Worm (Caenorhabditis elegans) whole organism, late embryonic: Measurements from ENCODE around the gene F18G5.6.
A peak's percentile ranks its signal among the peaks of the same experiment; 100 is the strongest.

Experiments
- C08G9.2 ChIP-seq: sonication (generic microtip); optimal IDR thresholded peaks from 2 replicates; lab custom pipeline; 2016; ENCODE audit warnings: mild to moderate bottlenecking, missing genetic modification characterization, moderate library complexity, missing compliant biosample characterization
- C38D4.7 ChIP-seq: fragments of 200-800 bp; sonication (Bioruptor generic); optimal IDR thresholded peaks from 2 replicates; lab custom pipeline; 2018; ENCODE audit warnings: mild to moderate bottlenecking, missing genetic modification characterization, moderate library complexity, missing compliant biosample characterization
- ceh-14 ChIP-seq: sonication (generic microtip); optimal IDR thresholded peaks from 2 replicates; lab custom pipeline; 2016; ENCODE audit warnings: missing genotype, missing genetic modification characterization, missing compliant biosample characterization
- ceh-2 ChIP-seq: sonication (generic microtip); optimal IDR thresholded peaks from 2 replicates; lab custom pipeline; 2016; ENCODE audit warnings: missing genotype, missing genetic modification characterization, missing compliant biosample characterization
- ceh-34 ChIP-seq: sonication (generic microtip); optimal IDR thresholded peaks from 2 replicates; lab custom pipeline; 2016; ENCODE audit warnings: mild to moderate bottlenecking, missing genetic modification characterization, missing compliant biosample characterization
- dmd-4 ChIP-seq: sonication (generic microtip); optimal IDR thresholded peaks from 2 replicates; lab custom pipeline; 2016; ENCODE audit warnings: borderline replicate concordance, missing genetic modification characterization, missing compliant biosample characterization
- dve-1 ChIP-seq: sonication (generic microtip); optimal IDR thresholded peaks from 2 replicates; lab custom pipeline; 2017; ENCODE audit warnings: antibody characterized with exemption, mild to moderate bottlenecking, missing genetic modification characterization, missing compliant biosample characterization
- elt-2 ChIP-seq: sonication (generic microtip); optimal IDR thresholded peaks from 2 replicates; lab custom pipeline; 2016; ENCODE audit warnings: missing genetic modification reagents, missing genetic modification characterization, missing compliant biosample characterization
- eyg-1 ChIP-seq: sonication (generic microtip); optimal IDR thresholded peaks from 2 replicates; lab custom pipeline; 2016; ENCODE audit warnings: missing genotype, missing genetic modification characterization, missing compliant biosample characterization
- fkh-10 ChIP-seq: fragments of 150-350 bp; optimal IDR thresholded peaks from 2 replicates; lab custom pipeline; 2014; ENCODE audit warnings: missing biosample characterization, missing genetic modification reagents, missing genetic modification characterization
- fkh-6 ChIP-seq: sonication (generic microtip); optimal IDR thresholded peaks from 2 replicates; lab custom pipeline; 2016; ENCODE audit warnings: missing genetic modification characterization, missing compliant biosample characterization
- hlh-13 ChIP-seq: fragments of 200-800 bp; sonication (Bioruptor generic); optimal IDR thresholded peaks from 2 replicates; lab custom pipeline; 2018; ENCODE audit warnings: mild to moderate bottlenecking, missing genetic modification characterization, missing compliant biosample characterization
- hlh-30 ChIP-seq: sonication (generic microtip); optimal IDR thresholded peaks from 2 replicates; lab custom pipeline; 2017; ENCODE audit warnings: antibody characterized with exemption, missing genetic modification characterization, missing compliant biosample characterization; ENCODE audit not compliant: insufficient read depth
- hlh-6 ChIP-seq: sonication (generic microtip); optimal IDR thresholded peaks from 2 replicates; lab custom pipeline; 2016; ENCODE audit warnings: missing genotype, missing genetic modification characterization, missing compliant biosample characterization
- lim-6 ChIP-seq: sonication (generic microtip); optimal IDR thresholded peaks from 2 replicates; lab custom pipeline; 2016; ENCODE audit warnings: missing genetic modification characterization, missing compliant biosample characterization
- mec-3 ChIP-seq: sonication (generic microtip); optimal IDR thresholded peaks from 2 replicates; lab custom pipeline; 2016; ENCODE audit warnings: borderline replicate concordance, missing genetic modification characterization, missing compliant biosample characterization
- nfya-1 ChIP-seq: sonication (generic microtip); optimal IDR thresholded peaks from 2 replicates; lab custom pipeline; 2017; ENCODE audit warnings: missing genetic modification characterization, mild to moderate bottlenecking, missing compliant biosample characterization, antibody characterized with exemption, moderate library complexity
- nhr-11 ChIP-seq: fragments of 150-350 bp; optimal IDR thresholded peaks from 2 replicates; lab custom pipeline; 2014; ENCODE audit warnings: missing biosample characterization, missing genetic modification characterization
- nhr-232 ChIP-seq: sonication (generic microtip); optimal IDR thresholded peaks from 2 replicates; lab custom pipeline; 2016; ENCODE audit warnings: missing genetic modification characterization, missing compliant biosample characterization
- npax-4 ChIP-seq: sonication (generic microtip); optimal IDR thresholded peaks from 2 replicates; lab custom pipeline; 2016; ENCODE audit warnings: missing genetic modification characterization, missing compliant biosample characterization
- pha-2 ChIP-seq: sonication (generic microtip); optimal IDR thresholded peaks from 2 replicates; lab custom pipeline; 2017; ENCODE audit warnings: mild to moderate bottlenecking, missing genetic modification characterization, missing compliant biosample characterization
- ref-2 ChIP-seq: sonication (generic microtip); optimal IDR thresholded peaks from 2 replicates; lab custom pipeline; 2016; ENCODE audit warnings: missing genetic modification characterization, missing compliant biosample characterization
- rnt-1 ChIP-seq: sonication (generic microtip); optimal IDR thresholded peaks from 2 replicates; lab custom pipeline; 2016; ENCODE audit warnings: missing genetic modification characterization, missing compliant biosample characterization
- unc-3 ChIP-seq, 2 experiments: fragments of 200-800 bp in 1 of 2; sonication (Bioruptor generic) in 1 of 2; sonication (generic microtip) in 1 of 2; conservative IDR thresholded peaks in 1 of 2; optimal IDR thresholded peaks in 1 of 2; 2 replicates each; pipeline versions ENCODE4 v1.3.6 to Lab custom; 2016 to 2022; ENCODE audit warnings: missing compliant biosample characterization in 2 of 2, missing genetic modification characterization in 2 of 2, missing genetic modification reagents in 1 of 2
- zip-5 ChIP-seq: sonication (generic microtip); optimal IDR thresholded peaks from 2 replicates; lab custom pipeline; 2016; ENCODE audit warnings: missing genetic modification characterization, missing compliant biosample characterization
- ztf-16 ChIP-seq: sonication (generic microtip); optimal IDR thresholded peaks from 2 replicates; lab custom pipeline; 2017; ENCODE audit warnings: missing genetic modification characterization, missing compliant biosample characterization

Gene F18G5.6

ce11 chrX:9225273-9225672 is 38.9 kb downstream of the F18G5.6 start (continued):
- TF ChIP-seq nhr-232 (tag; lab: Kevin White, UChicago) (no peak), hlh-13 (GFP tag; lab: Kevin White, UChicago) (no peak), fkh-10 (GFP tag; lab: Kevin White, UChicago) (no peak), hlh-6 (tag; lab: Kevin White, UChicago) (no peak), C08G9.2 (no peak), ceh-34 (peak; percentile 10), dve-1 (tag; lab: Kevin White, UChicago) (no peak), mec-3 (tag; lab: Kevin White, UChicago) (no peak), npax-4 (tag; lab: Kevin White, UChicago) (no peak), nfya-1 (peak; percentile 46), ztf-16 (tag; lab: Kevin White, UChicago) (peak; percentile 31), lim-6 (no peak), fkh-6 (tag; lab: Kevin White, UChicago) (no peak), rnt-1 (tag; lab: Kevin White, UChicago) (no peak), hlh-30 (tag; lab: Kevin White, UChicago) (peak; percentile 32), dmd-4 (tag; lab: Kevin White, UChicago) (no peak), C38D4.7 (GFP tag; lab: Kevin White, UChicago) (no peak), unc-3 (GFP tag; conservative IDR thresholded peaks at IDR 0.05; lab: Robert Waterston, UW) (no peak), unc-3 (tag; optimal IDR thresholded peaks at IDR 0.05; lab: Kevin White, UChicago) (no peak)

ce11 chrX:9213873-9214341 is 50.2 kb downstream of the F18G5.6 start, which contains the start of gene C35B8.3:
Gene C35B8.3 (plus strand): TSS chrX:9213923.
- peak; percentile 88 for TF ChIP-seq elt-2
- no peak for TF ChIP-seq eyg-1 (tag; lab: Kevin White, UChicago)
- no peak for TF ChIP-seq ztf-16 (tag; lab: Kevin White, UChicago)
- TF ChIP-seq nhr-11 (tag; lab: Kevin White, UChicago) = no peak
- no peak for TF ChIP-seq ceh-14 (tag; lab: Kevin White, UChicago)
- TF ChIP-seq fkh-10 (GFP tag; lab: Kevin White, UChicago) = no peak
- no peak for TF ChIP-seq zip-5 (tag; lab: Kevin White, UChicago)
- no peak for TF ChIP-seq ceh-2
- TF ChIP-seq, all 69 proteins: peak for 1

- TF ChIP-seq ref-2 (tag; lab: Kevin White, UChicago) (no peak), ceh-14 (tag; lab: Kevin White, UChicago) (no peak), hlh-6 (tag; lab: Kevin White, UChicago) (no peak), pha-2 (tag; lab: Kevin White, UChicago) (no peak), hlh-13 (GFP tag; lab: Kevin White, UChicago) (no peak), nhr-232 (tag; lab: Kevin White, UChicago) (no peak)
Measured at ce11 chrX:9212675-9213074, 51.5 kb downstream of the F18G5.6 start.
